Fruit fly (Drosophila melanogaster) whole organism, embryonic: ENCODE data around the gene CG9795.

Experiments
- CG11504 ChIP-seq: fragments of 200-800 bp; sonication (Bioruptor generic); optimal IDR thresholded peaks from 3 replicates; lab custom pipeline; 2019; ENCODE audit warnings: missing biosample characterization, mild to moderate bottlenecking, missing genetic modification characterization, moderate library complexity
- CG13123 ChIP-seq: fragments of 200-800 bp; sonication (Bioruptor generic); optimal IDR thresholded peaks from 2 replicates; lab custom pipeline; 2016; ENCODE audit warnings: missing biosample characterization, missing genetic modification characterization
- CG1602 ChIP-seq: fragments of 200-800 bp; sonication (Bioruptor generic); optimal IDR thresholded peaks from 3 replicates; lab custom pipeline; 2016; ENCODE audit warnings: missing biosample characterization, missing genetic modification characterization
- CG17361 ChIP-seq: fragments of 200-800 bp; sonication (Bioruptor generic); IDR thresholded peaks from 3 replicates; pipeline ENCODE4 v1.3.6; 2022; ENCODE audit warnings: missing biosample characterization, missing genetic modification characterization
- CG17385 ChIP-seq: fragments of 200-800 bp; sonication (Bioruptor generic); optimal IDR thresholded peaks from 3 replicates; lab custom pipeline; 2018; ENCODE audit warnings: missing biosample characterization, mild to moderate bottlenecking, missing genetic modification characterization
- CG18011 ChIP-seq: fragments of 200-800 bp; sonication (Bioruptor generic); optimal IDR thresholded peaks from 2 replicates; lab custom pipeline; 2017; ENCODE audit warnings: missing biosample characterization, missing genetic modification characterization, mild to moderate bottlenecking, moderate library complexity, missing genotype
- CG18764 ChIP-seq: fragments of 200-800 bp; sonication (Bioruptor generic); optimal IDR thresholded peaks from 3 replicates; lab custom pipeline; 2016; ENCODE audit warnings: missing biosample characterization, missing genetic modification characterization
- CG2116 ChIP-seq: fragments of 200-800 bp; sonication (Bioruptor generic); optimal IDR thresholded peaks from 3 replicates; lab custom pipeline; 2018; ENCODE audit warnings: missing biosample characterization, mild to moderate bottlenecking, missing genetic modification characterization
- CG30020 ChIP-seq: fragments of 200-800 bp; optimal IDR thresholded peaks from 2 replicates; lab custom pipeline; 2019; ENCODE audit warnings: missing biosample characterization, mild to moderate bottlenecking, missing genetic modification characterization, moderate library complexity
- CG31441 ChIP-seq: fragments of 200-800 bp; sonication (Bioruptor generic); IDR thresholded peaks from 2 replicates; pipeline ENCODE4 v1.3.6; 2022; ENCODE audit warnings: missing biosample characterization, missing genetic modification characterization
- CG34224 ChIP-seq: fragments of 200-800 bp; sonication (Bioruptor generic); IDR thresholded peaks from 3 replicates; pipeline ENCODE4 v1.3.6; 2022; ENCODE audit warnings: missing biosample characterization, missing genetic modification characterization; ENCODE audit not compliant: partially characterized antibody
- CG34422 ChIP-seq: fragments of 200-800 bp; sonication (Bioruptor generic); IDR thresholded peaks from 3 replicates; pipeline ENCODE4 v1.3.6; 2022; ENCODE audit warnings: missing biosample characterization, missing genetic modification characterization
- CG4707 ChIP-seq: fragments of 200-800 bp; sonication (Bioruptor generic); optimal IDR thresholded peaks from 2 replicates; lab custom pipeline; 2018; ENCODE audit warnings: missing biosample characterization, mild to moderate bottlenecking, missing genetic modification characterization, moderate library complexity
- CG9727 ChIP-seq: fragments of 200-800 bp; sonication (Bioruptor generic); optimal IDR thresholded peaks from 3 replicates; lab custom pipeline; 2017; ENCODE audit warnings: missing biosample characterization, mild to moderate bottlenecking, missing genetic modification characterization
- CG9932 ChIP-seq: fragments of 200-800 bp; sonication (Bioruptor generic); IDR thresholded peaks from 2 replicates; pipeline ENCODE4 v1.3.6; 2022; ENCODE audit warnings: missing biosample characterization, missing genetic modification characterization
- CTCF ChIP-seq: fragments of 200-800 bp; sonication (Bioruptor generic); optimal IDR thresholded peaks from 2 replicates; lab custom pipeline; 2017; ENCODE audit warnings: missing biosample characterization, mild to moderate bottlenecking, missing genetic modification characterization, moderate library complexity
- CoRest ChIP-seq: fragments of 200-800 bp; sonication (Bioruptor generic); optimal IDR thresholded peaks from 3 replicates; lab custom pipeline; 2018; ENCODE audit warnings: missing biosample characterization, mild to moderate bottlenecking, missing genetic modification characterization, moderate library complexity
- Dek ChIP-seq: fragments of 200-800 bp; sonication (Bioruptor generic); optimal IDR thresholded peaks from 3 replicates; lab custom pipeline; 2019; ENCODE audit warnings: missing biosample characterization, mild to moderate bottlenecking, missing genetic modification characterization, moderate library complexity
- E2f1 ChIP-seq: fragments of 200-800 bp; sonication (Bioruptor generic); IDR thresholded peaks from 2 replicates; pipeline ENCODE4 v1.3.6; 2022; ENCODE audit warnings: missing biosample characterization, missing genetic modification characterization
- ERR ChIP-seq: fragments of 200-800 bp; sonication (Bioruptor generic); optimal IDR thresholded peaks from 2 replicates; lab custom pipeline; 2016; ENCODE audit warnings: missing biosample characterization, missing genetic modification characterization
- Ets65A ChIP-seq: fragments of 200-800 bp; sonication (Bioruptor generic); peaks from one replicate; lab custom pipeline; 2016; ENCODE audit warnings: missing biosample characterization, missing genetic modification characterization
- Lpt ChIP-seq: fragments of >200 bp; optimal IDR thresholded peaks from 2 replicates; lab custom pipeline; 2018; ENCODE audit warnings: missing biosample characterization, missing genetic modification characterization
- Nf-YA ChIP-seq: fragments of 200-800 bp; sonication (Bioruptor generic); IDR thresholded peaks from 2 replicates; pipeline ENCODE4 v1.3.6; 2022; ENCODE audit warnings: missing biosample characterization, missing genetic modification characterization
- Ravus ChIP-seq: fragments of 200-800 bp; sonication (Bioruptor generic); IDR thresholded peaks from 2 replicates; pipeline ENCODE4 v1.3.6; 2022; ENCODE audit warnings: missing biosample characterization, missing genetic modification characterization
- Trl ChIP-seq, 3 experiments: fragments of >200 bp in 2 of 3; fragments of 200-800 bp in 1 of 3; sonication (Bioruptor generic) in 1 of 3; optimal IDR thresholded peaks; 2 replicates in 1 of 3; 3 replicates in 2 of 3; lab custom pipeline; 2016 to 2017; ENCODE audit warnings: missing biosample characterization in 1 of 3, missing genetic modification characterization in 1 of 3
- ato ChIP-seq: fragments of 200-800 bp; sonication (Bioruptor generic); IDR thresholded peaks from 2 replicates; pipeline ENCODE4 v1.3.6; 2022; ENCODE audit warnings: missing biosample characterization, missing genetic modification characterization; ENCODE audit not compliant: partially characterized antibody
- bsh ChIP-seq, 2 experiments: fragments of 200-800 bp; sonication (Bioruptor generic); optimal IDR thresholded peaks; 2 replicates each; lab custom pipeline; 2017 to 2018; ENCODE audit warnings: mild to moderate bottlenecking in 2 of 2, missing biosample characterization in 2 of 2, missing genetic modification characterization in 2 of 2, moderate library complexity in 1 of 2
- cato ChIP-seq: fragments of 200-800 bp; sonication (Bioruptor generic); optimal IDR thresholded peaks from 2 replicates; lab custom pipeline; 2016; ENCODE audit warnings: missing biosample characterization, missing genetic modification characterization, borderline replicate concordance
- cg ChIP-seq: fragments of 200-800 bp; sonication (Bioruptor generic); optimal IDR thresholded peaks from 3 replicates; lab custom pipeline; 2019; ENCODE audit warnings: missing biosample characterization, mild to moderate bottlenecking, missing genetic modification characterization, moderate library complexity
- dm ChIP-seq: fragments of 200-800 bp; sonication (Bioruptor generic); optimal IDR thresholded peaks from 3 replicates; lab custom pipeline; 2016; ENCODE audit warnings: missing biosample characterization, missing genetic modification characterization
- dpn ChIP-seq, 2 experiments: fragments of 200-800 bp; sonication (Bioruptor generic); optimal IDR thresholded peaks; 3 replicates each; lab custom pipeline; 2016; ENCODE audit warnings: missing biosample characterization in 2 of 2, missing genetic modification characterization in 2 of 2
- ftz-f1 ChIP-seq: fragments of 200-800 bp; sonication (Bioruptor generic); optimal IDR thresholded peaks from 2 replicates; lab custom pipeline; 2016; ENCODE audit warnings: missing biosample characterization, missing genetic modification characterization
- gsb-n ChIP-seq: fragments of 200-800 bp; sonication (Bioruptor generic); optimal IDR thresholded peaks from 3 replicates; lab custom pipeline; 2018; ENCODE audit warnings: missing biosample characterization, mild to moderate bottlenecking, missing genetic modification characterization
- ind ChIP-seq: fragments of 200-800 bp; sonication (Bioruptor generic); optimal IDR thresholded peaks from 3 replicates; lab custom pipeline; 2016; ENCODE audit warnings: missing biosample characterization, missing genetic modification characterization
- maf-S ChIP-seq: fragments of 200-800 bp; sonication (Bioruptor generic); optimal IDR thresholded peaks from 2 replicates; lab custom pipeline; 2016; ENCODE audit warnings: missing biosample characterization, missing genetic modification characterization
- psq ChIP-seq: fragments of 200-800 bp; sonication (Bioruptor generic); optimal IDR thresholded peaks from 2 replicates; lab custom pipeline; 2017; ENCODE audit warnings: missing biosample characterization, missing genetic modification characterization
- sc ChIP-seq, 3 experiments: fragments of >200 bp in 2 of 3; fragments of 200-800 bp in 1 of 3; sonication (Bioruptor generic) in 1 of 3; optimal IDR thresholded peaks; 2 replicates in 2 of 3; 3 replicates in 1 of 3; lab custom pipeline; 2017; ENCODE audit warnings: mild to moderate bottlenecking in 1 of 3, missing biosample characterization in 1 of 3, missing genetic modification characterization in 1 of 3, missing genetic modification reagents in 1 of 3
- seq ChIP-seq: fragments of 200-800 bp; sonication (Bioruptor generic); IDR thresholded peaks from 2 replicates; pipeline ENCODE4 v1.3.6; 2022; ENCODE audit warnings: missing biosample characterization, missing genetic modification characterization
- slou ChIP-seq: fragments of 200-800 bp; sonication (Bioruptor generic); optimal IDR thresholded peaks from 3 replicates; lab custom pipeline; 2016; ENCODE audit warnings: missing biosample characterization, missing genetic modification characterization
- sr ChIP-seq: fragments of 200-800 bp; sonication (Bioruptor generic); IDR thresholded peaks from 3 replicates; pipeline ENCODE4 v1.3.6; 2022; ENCODE audit warnings: missing biosample characterization, missing genetic modification characterization
- tap ChIP-seq: fragments of 200-800 bp; optimal IDR thresholded peaks from 3 replicates; lab custom pipeline; 2019; ENCODE audit warnings: missing biosample characterization, mild to moderate bottlenecking, missing genetic modification characterization, moderate library complexity
- tgo ChIP-seq: fragments of 200-800 bp; sonication (Bioruptor generic); IDR thresholded peaks from 3 replicates; pipeline ENCODE4 v1.3.6; 2022; ENCODE audit warnings: missing biosample characterization, missing genetic modification characterization
- tin ChIP-seq: fragments of 200-800 bp; sonication (Bioruptor generic); optimal IDR thresholded peaks from 3 replicates; lab custom pipeline; 2016; ENCODE audit warnings: missing biosample characterization, missing genetic modification characterization
- trem ChIP-seq: fragments of 200-800 bp; optimal IDR thresholded peaks from 3 replicates; lab custom pipeline; 2019; ENCODE audit warnings: missing biosample characterization, mild to moderate bottlenecking, missing genetic modification characterization, moderate library complexity
- unc-4 ChIP-seq: fragments of 200-800 bp; sonication (Bioruptor generic); IDR thresholded peaks from 2 replicates; pipeline ENCODE4 v1.3.6; 2022; ENCODE audit warnings: missing biosample characterization, missing genetic modification characterization; ENCODE audit not compliant: partially characterized antibody
- vnd ChIP-seq: fragments of 200-800 bp; sonication (Bioruptor generic); IDR thresholded peaks from 3 replicates; pipeline ENCODE4 v1.3.6; 2022; ENCODE audit warnings: missing biosample characterization, missing genetic modification characterization; ENCODE audit not compliant: partially characterized antibody
- vvl ChIP-seq: fragments of 200-800 bp; sonication (Bioruptor generic); IDR thresholded peaks from 2 replicates; pipeline ENCODE4 v1.3.6; 2022; ENCODE audit warnings: missing biosample characterization, missing genetic modification characterization
- wdn ChIP-seq: fragments of 200-800 bp; sonication (Bioruptor generic); IDR thresholded peaks from 2 replicates; pipeline ENCODE4 v1.3.6; 2022; ENCODE audit warnings: missing biosample characterization, missing genetic modification characterization
- zen ChIP-seq: fragments of 200-800 bp; sonication (Bioruptor generic); optimal IDR thresholded peaks from 3 replicates; lab custom pipeline; 2018; ENCODE audit warnings: missing biosample characterization, mild to moderate bottlenecking, missing genetic modification characterization, moderate library complexity

The CG9795 gene

DNA sequence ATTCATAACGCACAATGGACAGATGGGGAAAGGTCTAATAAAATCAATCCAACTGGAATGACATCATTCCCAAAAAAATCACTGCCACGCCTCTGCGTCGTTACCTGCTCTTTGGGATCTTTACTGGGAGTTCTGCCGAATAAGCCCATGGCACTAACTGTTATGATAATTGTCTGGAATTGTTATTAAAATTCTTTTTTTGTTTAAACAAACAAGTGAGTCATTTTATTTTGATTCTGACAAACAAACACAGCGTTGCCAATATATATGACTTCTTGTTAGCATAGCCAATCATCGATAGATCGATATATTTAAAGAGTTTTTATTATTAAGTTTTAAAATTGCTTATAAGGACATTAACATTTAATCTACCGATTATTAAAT, 8.8 kb upstream of the CG9795 start, which contains the start of gene Vps24 (continued):
- TF ChIP-seq cato (GFP tag; lab: Kevin White, UChicago) (no peak), trem (no peak), CG9932 (GFP tag; lab: Robert Waterston, UW) (no peak), Ravus (GFP tag; lab: Robert Waterston, UW) (no peak), unc-4 (GFP tag; lab: Robert Waterston, UW) (0 out of 2 replicates have a peak, but pooled peaks have one; percentile 36), E2f1 (GFP tag; lab: Robert Waterston, UW) (no peak), CoRest (no peak), CG34224 (GFP tag; lab: Robert Waterston, UW) (0 out of 3 replicates have a peak, but pooled peaks have one; percentile 21), CG1602 (GFP tag; lab: Kevin White, UChicago) (no peak), vnd (GFP tag; lab: Robert Waterston, UW) (peak; percentile 41; the same call in 1 of the 3 replicates), CG13123 (GFP tag; lab: Kevin White, UChicago) (no peak)

dm6 chr3R:4311067-4311723, 8.3 kb upstream of the CG9795 start, which contains the start of gene Suv3:
Gene Suv3 (plus strand): TSS chr3R:4311555.
- no peak for TF ChIP-seq sr
- TF ChIP-seq CG4707: no peak
- no peak for TF ChIP-seq CG11504
- peak; percentile 62; the same call in 1 of the 2 replicates for TF ChIP-seq CG31441 (GFP tag; lab: Robert Waterston, UW)
- no peak for TF ChIP-seq ftz-f1 (GFP tag; lab: Kevin White, UChicago)
- no peak for TF ChIP-seq slou (GFP tag; lab: Kevin White, UChicago)
- TF ChIP-seq ERR: no peak
- TF ChIP-seq wdn (GFP tag; lab: Robert Waterston, UW): no peak
- peak; percentile 72 for TF ChIP-seq CG30020
- TF ChIP-seq Dek (tag; lab: Kevin White, UChicago): peak; percentile 2
- no peak for TF ChIP-seq CTCF
- TF ChIP-seq zen: no peak
- no peak; the same call in 2 of the 3 replicates for TF ChIP-seq tgo (GFP tag; lab: Robert Waterston, UW)
- TF ChIP-seq Lpt (GFP tag; lab: Kevin White, UChicago): no peak
- no peak for TF ChIP-seq CG18764 (GFP tag; lab: Kevin White, UChicago)
- TF ChIP-seq ato (GFP tag; lab: Robert Waterston, UW): no peak
- peak; percentile 52; the same call in 1 of the 3 replicates for TF ChIP-seq CG34422 (GFP tag; lab: Robert Waterston, UW)
- no peak for TF ChIP-seq Trl (optimal IDR thresholded peaks at IDR 0.05; lab: Kevin White, UChicago)
- no peak for TF ChIP-seq Trl (GFP tag; optimal IDR thresholded peaks at IDR 0.05; lab: Kevin White, UChicago)
- TF ChIP-seq bsh (GFP tag; optimal IDR thresholded peaks at IDR 0.05; lab: Kevin White, UChicago): peak in 1 of 2 experiments; percentile 32
- peak; percentile 44 for TF ChIP-seq dm (GFP tag; lab: Kevin White, UChicago)
- peak in 1 of 2 experiments; percentile 13 for TF ChIP-seq dpn (GFP tag; optimal IDR thresholded peaks at IDR 0.05; lab: Kevin White, UChicago)
- TF ChIP-seq sc (optimal IDR thresholded peaks at IDR 0.05; lab: Kevin White, UChicago): no peak
- TF ChIP-seq sc (GFP tag; optimal IDR thresholded peaks at IDR 0.05; lab: Kevin White, UChicago): no peak
- TF ChIP-seq ind (GFP tag; lab: Kevin White, UChicago): peak; percentile 8
- TF ChIP-seq psq (GFP tag; lab: Kevin White, UChicago): peak; percentile 8
- no peak for TF ChIP-seq maf-S
- peak; percentile 85 for TF ChIP-seq CG17361 (GFP tag; lab: Robert Waterston, UW)
- TF ChIP-seq seq (GFP tag; lab: Robert Waterston, UW): no peak
- TF ChIP-seq Nf-YA (GFP tag; lab: Robert Waterston, UW): no peak
- TF ChIP-seq Ets65A: no peak
- TF ChIP-seq CG17385 (GFP tag; lab: Kevin White, UChicago): no peak
- peak; percentile 58 for TF ChIP-seq CG9727
- TF ChIP-seq tin (GFP tag; lab: Kevin White, UChicago): peak; percentile 9
- no peak for TF ChIP-seq tap
- no peak for TF ChIP-seq vvl (GFP tag; lab: Robert Waterston, UW)
- TF ChIP-seq cg (GFP tag; lab: Kevin White, UChicago): no peak
- TF ChIP-seq gsb-n (tag; lab: Kevin White, UChicago): no peak
- TF ChIP-seq CG2116 (GFP tag; lab: Kevin White, UChicago): peak; percentile 15
- no peak for TF ChIP-seq CG18011
